Worm (Caenorhabditis elegans): ENCODE results near the gene tmbi-4.
A peak's percentile ranks its signal among the peaks of the same experiment; 100 is the strongest.

The tmbi-4 gene

DNA sequence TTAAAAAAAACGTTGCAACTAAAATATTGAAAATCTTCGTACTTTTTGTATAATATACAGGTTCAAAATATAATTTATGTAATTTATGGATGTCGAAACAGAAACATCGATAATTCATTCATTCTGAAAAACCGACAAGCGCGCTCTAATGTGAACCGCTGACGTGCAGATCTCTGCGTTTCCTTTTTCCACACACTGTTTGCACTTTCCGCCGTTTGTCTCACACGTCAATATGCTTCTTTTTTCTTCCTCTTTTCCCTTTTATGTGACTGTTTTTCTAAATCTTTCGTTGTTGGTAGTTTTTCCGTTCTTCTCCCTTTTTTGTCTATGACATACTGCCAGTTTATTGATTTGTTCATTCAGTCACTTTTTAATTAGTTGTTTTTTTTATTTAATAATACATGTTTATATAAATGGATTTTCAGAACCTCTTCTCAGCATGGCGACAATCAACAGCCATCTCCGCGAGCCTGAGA lies at the start of gene tmbi-4:
tmbi-4 (plus strand) TSS at position 426 of the 476 bp plus-strand sequence.
- peak; percentile 53 for TF ChIP-seq tbx-2 (tag; optimal IDR thresholded peaks at IDR 0.05)
- TF ChIP-seq lsy-2 (tag; optimal IDR thresholded peaks at IDR 0.05), result peak; percentile 13 to 73
- peak; percentile 12 to 43 (median 42) for TF ChIP-seq dpl-1 (GFP tag; optimal IDR thresholded peaks at IDR 0.05)
- peak; percentile 48 for TF ChIP-seq unc-86 (tag; optimal IDR thresholded peaks at IDR 0.05)
- peak; percentile 87 for TF ChIP-seq lin-14 (GFP tag; optimal IDR thresholded peaks at IDR 0.05)
- peak; percentile 44 to 74 for TF ChIP-seq lin-35 (GFP tag; optimal IDR thresholded peaks at IDR 0.05)
- TF ChIP-seq zip-4 (GFP tag; optimal IDR thresholded peaks at IDR 0.05), result no peak
- TF ChIP-seq ets-5 (GFP tag; IDR thresholded peaks at IDR 0.05), result no peak
- TF ChIP-seq elt-3 (tag; optimal IDR thresholded peaks at IDR 0.05), result peak in 1 of 6 experiments; percentile 52
- TF ChIP-seq efl-1 (optimal IDR thresholded peaks at IDR 0.05), result peak; percentile 30 to 61
- peak in 1 of 2 experiments; percentile 14 for TF ChIP-seq efl-1 (GFP tag; optimal IDR thresholded peaks at IDR 0.05 in 1 of 2)
- TF ChIP-seq C16A3.4 (tag; optimal IDR thresholded peaks at IDR 0.05), result peak; percentile 80
- TF ChIP-seq nhr-90 (tag; optimal IDR thresholded peaks at IDR 0.05; ENCODE audit: poor library complexity), result peak; percentile 2
- peak; percentile 22 for TF ChIP-seq fos-1 (tag; optimal IDR thresholded peaks at IDR 0.05)
- TF ChIP-seq ztf-4 (tag; optimal IDR thresholded peaks at IDR 0.05), result no peak
- peak; percentile 20 for TF ChIP-seq dsc-1 (tag; optimal IDR thresholded peaks at IDR 0.05)
- no peak for TF ChIP-seq sptf-1 (tag; optimal IDR thresholded peaks at IDR 0.05)
- no peak for TF ChIP-seq jun-1 (tag; optimal IDR thresholded peaks at IDR 0.05)
- TF ChIP-seq mdl-1 (tag; optimal IDR thresholded peaks at IDR 0.05), result peak in 1 of 2 experiments; percentile 59
- TF ChIP-seq snu-23 (GFP tag; optimal IDR thresholded peaks at IDR 0.05), result peak; percentile 73
- TF ChIP-seq nhr-20 (tag; optimal IDR thresholded peaks at IDR 0.05), result peak; percentile 64
- TF ChIP-seq nhr-85 (tag), result peak; percentile 59
- no peak for TF ChIP-seq C04F5.9 (tag; optimal IDR thresholded peaks at IDR 0.05)
- no peak for TF ChIP-seq rnt-1 (tag; optimal IDR thresholded peaks at IDR 0.05)
- TF ChIP-seq mep-1 (tag; optimal IDR thresholded peaks at IDR 0.05), result peak; percentile 52
- peak; percentile 96 for TF ChIP-seq blmp-1 (tag; optimal IDR thresholded peaks at IDR 0.05)
- TF ChIP-seq snpc-4 (tag; optimal IDR thresholded peaks at IDR 0.05), result no peak
- peak; percentile 35 for TF ChIP-seq lin-13 (GFP tag; optimal IDR thresholded peaks at IDR 0.05)
- peak; percentile 26 for TF ChIP-seq nhr-77 (tag; optimal IDR thresholded peaks at IDR 0.05)
- peak; percentile 1 for TF ChIP-seq egl-13 (tag; optimal IDR thresholded peaks at IDR 0.05)
- TF ChIP-seq swsn-7 (tag; optimal IDR thresholded peaks at IDR 0.05), result peak; percentile 51
- peak; percentile 22 for TF ChIP-seq unc-130 (tag; optimal IDR thresholded peaks at IDR 0.05)
- TF ChIP-seq ceh-82 (tag; optimal IDR thresholded peaks at IDR 0.05), result peak in 1 of 3 experiments; percentile 57
- TF ChIP-seq nhr-71 (tag; optimal IDR thresholded peaks at IDR 0.05), result peak; percentile 58
- TF ChIP-seq xbp-1 (tag; optimal IDR thresholded peaks at IDR 0.05), result peak; percentile 75
- TF ChIP-seq lin-15B (tag; optimal IDR thresholded peaks at IDR 0.05), result peak; percentile 30
- peak; percentile 53 for TF ChIP-seq nhr-47 (tag; optimal IDR thresholded peaks at IDR 0.05)

DNA sequence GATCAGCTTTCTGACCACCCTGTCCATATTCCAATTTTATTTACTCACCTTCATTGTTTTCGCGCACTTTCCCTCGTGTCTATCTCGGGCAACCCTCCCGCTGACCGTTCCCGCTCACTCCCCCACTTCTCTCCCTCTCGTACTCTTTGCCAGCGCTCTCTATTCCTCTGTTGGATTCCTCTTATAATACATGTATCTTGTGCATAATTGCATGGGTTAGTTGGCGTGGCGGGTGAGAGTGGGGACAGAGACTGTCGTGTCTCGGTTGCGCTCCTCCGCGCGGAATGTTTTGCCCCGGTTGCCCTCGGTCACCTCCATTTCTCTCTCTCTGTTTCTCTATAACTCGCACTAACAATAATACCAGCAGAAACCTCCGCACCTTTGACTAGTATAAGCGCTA lies 48.3 kb upstream of the tmbi-4 start:
- peak; percentile 74 for TF ChIP-seq blmp-1 (tag; optimal IDR thresholded peaks at IDR 0.05)
- TF ChIP-seq rnt-1 (tag; optimal IDR thresholded peaks at IDR 0.05), result no peak
- no peak for TF ChIP-seq efl-1 (optimal IDR thresholded peaks at IDR 0.05)
- peak in 1 of 2 experiments; percentile 41 for TF ChIP-seq efl-1 (GFP tag; optimal IDR thresholded peaks at IDR 0.05 in 1 of 2)
- TF ChIP-seq lin-14 (GFP tag; optimal IDR thresholded peaks at IDR 0.05), result peak; percentile 18

DNA sequence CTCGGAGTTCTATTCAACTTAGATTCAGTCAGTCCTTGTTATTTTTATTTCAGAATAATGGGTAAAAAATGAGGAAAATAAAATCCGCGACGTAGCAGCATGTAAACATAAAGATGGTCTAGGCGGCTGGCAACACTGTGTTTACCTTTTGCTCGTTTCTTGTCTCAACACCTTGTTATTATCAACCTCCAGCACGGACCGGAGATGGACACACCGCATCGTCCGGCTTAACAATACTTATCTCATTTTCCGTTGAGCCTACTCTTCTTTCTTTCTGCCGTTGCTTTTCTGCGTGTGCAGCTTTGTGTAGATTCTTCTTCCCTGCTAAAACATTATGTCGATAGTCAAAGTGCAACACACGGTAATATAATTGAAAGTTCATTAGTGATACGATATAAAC lies 47.4 kb upstream of the tmbi-4 start:
- TF ChIP-seq zag-1 (tag; optimal IDR thresholded peaks at IDR 0.05) (no peak), dpl-1 (GFP tag; optimal IDR thresholded peaks at IDR 0.05) (no peak), fos-1 (tag; optimal IDR thresholded peaks at IDR 0.05) (no peak), tlp-1 (tag; optimal IDR thresholded peaks at IDR 0.05) (no peak), C16A3.4 (tag; optimal IDR thresholded peaks at IDR 0.05) (no peak), xbp-1 (tag; optimal IDR thresholded peaks at IDR 0.05) (no peak), unc-130 (tag; optimal IDR thresholded peaks at IDR 0.05) (no peak), dsc-1 (tag; optimal IDR thresholded peaks at IDR 0.05) (no peak), unc-98 (GFP tag; IDR thresholded peaks at IDR 0.05) (no peak), egl-27 (tag; optimal IDR thresholded peaks at IDR 0.05) (no peak), nhr-85 (tag) (no peak), unc-86 (tag; optimal IDR thresholded peaks at IDR 0.05) (no peak), aha-1 (tag; optimal IDR thresholded peaks at IDR 0.05) (no peak), Y116A8C.19 (tag; optimal IDR thresholded peaks at IDR 0.05; ENCODE audit: borderline replicate concordance) (no peak), nhr-19 (GFP tag; conservative IDR thresholded peaks at IDR 0.05) (no peak), nhr-20 (tag; optimal IDR thresholded peaks at IDR 0.05) (no peak), pax-3 (tag; optimal IDR thresholded peaks at IDR 0.05) (no peak), aly-2 (tag; optimal IDR thresholded peaks at IDR 0.05) (no peak)

Measured in whole organism, L1 larva.